Worm (Caenorhabditis elegans): ENCODE measurements around the gene C16B8.3.

ce11 chrX:4017576-4018309 lies 49.3 kb upstream of the C16B8.3 start:
- TF ChIP-seq nfya-1 (tag; optimal IDR thresholded peaks at IDR 0.05; ENCODE audit: insufficient read depth) (no peak), fos-1 (tag; optimal IDR thresholded peaks at IDR 0.05) (no peak), nhr-76 (tag; optimal IDR thresholded peaks at IDR 0.05) (no peak), snpc-4 (tag; optimal IDR thresholded peaks at IDR 0.05) (no peak), nhr-237 (tag; optimal IDR thresholded peaks at IDR 0.05) (no peak)
